Fruit fly (Drosophila melanogaster) whole organism, embryonic: ENCODE data around the gene TwdlF.

Experiments
- Aef1 ChIP-seq: fragments of 200-800 bp; sonication (Bioruptor generic); IDR thresholded peaks from 3 replicates; pipeline ENCODE4 v1.3.6; 2022; ENCODE audit warnings: missing biosample characterization, missing genetic modification characterization
- Bgb ChIP-seq: fragments of 200-800 bp; sonication (Bioruptor generic); IDR thresholded peaks from 2 replicates; pipeline ENCODE4 v1.3.6; 2022; ENCODE audit warnings: missing biosample characterization, missing genetic modification characterization; ENCODE audit not compliant: partially characterized antibody
- CG10321 ChIP-seq: fragments of 200-800 bp; sonication (Bioruptor generic); IDR thresholded peaks from 2 replicates; pipeline ENCODE4 v1.3.6; 2022; ENCODE audit warnings: missing biosample characterization, missing genetic modification characterization
- CG11456 ChIP-seq: fragments of 200-800 bp; sonication (Bioruptor generic); IDR thresholded peaks from 3 replicates; pipeline ENCODE4 v1.3.6; 2022; ENCODE audit warnings: missing biosample characterization, missing genetic modification characterization
- CG15269 ChIP-seq: fragments of 200-800 bp; sonication (Bioruptor generic); optimal IDR thresholded peaks from 2 replicates; lab custom pipeline; 2018; ENCODE audit warnings: missing biosample characterization, mild to moderate bottlenecking, missing genetic modification characterization, moderate library complexity
- CG15514 ChIP-seq: fragments of 200-800 bp; sonication (Bioruptor generic); optimal IDR thresholded peaks from 3 replicates; lab custom pipeline; 2017; ENCODE audit warnings: missing biosample characterization, missing genetic modification characterization, mild to moderate bottlenecking, moderate library complexity, missing genetic modification reagents
- CG1602 ChIP-seq: fragments of 200-800 bp; sonication (Bioruptor generic); optimal IDR thresholded peaks from 3 replicates; lab custom pipeline; 2016; ENCODE audit warnings: missing biosample characterization, missing genetic modification characterization
- CG16813 ChIP-seq: fragments of 200-800 bp; sonication (Bioruptor generic); IDR thresholded peaks from 3 replicates; pipeline ENCODE4 v1.3.6; 2022; ENCODE audit warnings: missing biosample characterization, missing genetic modification characterization; ENCODE audit not compliant: partially characterized antibody
- CG17186 ChIP-seq: fragments of 200-800 bp; sonication (Bioruptor generic); optimal IDR thresholded peaks from 3 replicates; lab custom pipeline; 2017; ENCODE audit warnings: missing biosample characterization, missing genetic modification reagents, missing genetic modification characterization
- CG17802 ChIP-seq: fragments of 200-800 bp; sonication (Bioruptor generic); optimal IDR thresholded peaks from 2 replicates; lab custom pipeline; 2018; ENCODE audit warnings: missing biosample characterization, mild to moderate bottlenecking, missing genetic modification characterization, moderate library complexity
- CG1832 ChIP-seq: fragments of 200-800 bp; sonication (Bioruptor generic); optimal IDR thresholded peaks from 2 replicates; lab custom pipeline; 2017; ENCODE audit warnings: missing biosample characterization, mild to moderate bottlenecking, missing genetic modification characterization, inconsistent platforms
- CG2120 ChIP-seq: fragments of 200-800 bp; sonication (Bioruptor generic); optimal IDR thresholded peaks from 3 replicates; lab custom pipeline; 2016; ENCODE audit warnings: missing biosample characterization, missing genetic modification characterization
- CG2202 ChIP-seq: fragments of 200-800 bp; sonication (Bioruptor generic); optimal IDR thresholded peaks from 2 replicates; lab custom pipeline; 2018; ENCODE audit warnings: missing biosample characterization, mild to moderate bottlenecking, missing genetic modification characterization
- CG30431 ChIP-seq: fragments of 200-800 bp; sonication (Bioruptor generic); optimal IDR thresholded peaks from 2 replicates; lab custom pipeline; 2017; ENCODE audit warnings: missing biosample characterization, missing genetic modification characterization
- CG31224 ChIP-seq: fragments of 200-800 bp; sonication (Bioruptor generic); IDR thresholded peaks from 2 replicates; pipeline ENCODE4 v1.3.6; 2022; ENCODE audit warnings: missing biosample characterization, missing genetic modification characterization
- CG3163 ChIP-seq: fragments of 200-800 bp; sonication (Bioruptor generic); optimal IDR thresholded peaks from 3 replicates; lab custom pipeline; 2016; ENCODE audit warnings: missing biosample characterization, missing genetic modification characterization
- CG43689 ChIP-seq: fragments of 200-800 bp; sonication (Bioruptor generic); IDR thresholded peaks from 2 replicates; pipeline ENCODE4 v1.3.6; 2022; ENCODE audit warnings: missing biosample characterization, missing genetic modification characterization
- CG7271 ChIP-seq: fragments of 200-800 bp; sonication (Bioruptor generic); optimal IDR thresholded peaks from 2 replicates; lab custom pipeline; 2018; ENCODE audit warnings: missing biosample characterization, mild to moderate bottlenecking, missing genetic modification characterization, moderate library complexity
- CG8388 ChIP-seq: fragments of 200-800 bp; sonication (Bioruptor generic); optimal IDR thresholded peaks from 2 replicates; lab custom pipeline; 2019; ENCODE audit warnings: missing biosample characterization, mild to moderate bottlenecking, missing genetic modification characterization, moderate library complexity
- CG9727 ChIP-seq: fragments of 200-800 bp; sonication (Bioruptor generic); optimal IDR thresholded peaks from 3 replicates; lab custom pipeline; 2017; ENCODE audit warnings: missing biosample characterization, mild to moderate bottlenecking, missing genetic modification characterization
- CTCF ChIP-seq: fragments of 200-800 bp; sonication (Bioruptor generic); optimal IDR thresholded peaks from 2 replicates; lab custom pipeline; 2017; ENCODE audit warnings: missing biosample characterization, mild to moderate bottlenecking, missing genetic modification characterization, moderate library complexity
- D ChIP-seq, 2 experiments: fragments of 200-800 bp in 1 of 2; fragments of >200 bp in 1 of 2; sonication (Bioruptor generic) in 1 of 2; optimal IDR thresholded peaks; 2 replicates in 1 of 2; 3 replicates in 1 of 2; lab custom pipeline; 2017; ENCODE audit warnings: mild to moderate bottlenecking in 1 of 2, missing biosample characterization in 1 of 2, missing genetic modification characterization in 1 of 2, missing genetic modification reagents in 1 of 2
- D19A ChIP-seq: fragments of 200-800 bp; optimal IDR thresholded peaks from 3 replicates; lab custom pipeline; 2019; ENCODE audit warnings: missing biosample characterization, mild to moderate bottlenecking, missing genetic modification characterization, moderate library complexity
- Fer1 ChIP-seq: fragments of 200-800 bp; sonication (Bioruptor generic); optimal IDR thresholded peaks from 2 replicates; lab custom pipeline; 2017; ENCODE audit warnings: missing biosample characterization, mild to moderate bottlenecking, missing genetic modification characterization
- Gug ChIP-seq: fragments of 200-800 bp; sonication (Bioruptor generic); IDR thresholded peaks from 4 replicates; pipeline ENCODE4 v1.3.6; 2022; ENCODE audit warnings: missing biosample characterization, missing genetic modification characterization
- Lim3 ChIP-seq: fragments of 200-800 bp; sonication (Bioruptor generic); IDR thresholded peaks from 2 replicates; pipeline ENCODE4 v1.3.6; 2022; ENCODE audit warnings: missing biosample characterization, missing genetic modification characterization
- Lpt ChIP-seq: fragments of >200 bp; optimal IDR thresholded peaks from 2 replicates; lab custom pipeline; 2018; ENCODE audit warnings: missing biosample characterization, missing genetic modification characterization
- Neu2 ChIP-seq: fragments of 200-800 bp; sonication (Bioruptor generic); optimal IDR thresholded peaks from 3 replicates; lab custom pipeline; 2016; ENCODE audit warnings: missing biosample characterization, missing genetic modification characterization, borderline replicate concordance
- Rfx ChIP-seq: fragments of 200-800 bp; sonication (Bioruptor generic); IDR thresholded peaks from 2 replicates; pipeline ENCODE4 v1.3.6; 2022; ENCODE audit warnings: missing biosample characterization, missing genetic modification characterization
- ara ChIP-seq: fragments of 200-800 bp; sonication (Bioruptor generic); IDR thresholded peaks from 2 replicates; pipeline ENCODE4 v1.3.6; 2022; ENCODE audit warnings: missing biosample characterization, missing genetic modification characterization
- bbx ChIP-seq: fragments of 200-800 bp; sonication (Bioruptor generic); IDR thresholded peaks from 2 replicates; pipeline ENCODE4 v1.3.6; 2022; ENCODE audit warnings: missing biosample characterization, missing genetic modification characterization; ENCODE audit not compliant: partially characterized antibody
- ci ChIP-seq: fragments of 200-800 bp; sonication (Bioruptor generic); IDR thresholded peaks from 3 replicates; pipeline ENCODE4 v1.3.6; 2022; ENCODE audit warnings: missing biosample characterization, missing genetic modification characterization
- dan ChIP-seq: fragments of 200-800 bp; sonication (Bioruptor generic); IDR thresholded peaks from 2 replicates; pipeline ENCODE4 v1.3.6; 2022; ENCODE audit warnings: missing biosample characterization, missing genetic modification characterization
- dati ChIP-seq: fragments of 200-800 bp; sonication (Bioruptor generic); IDR thresholded peaks from 2 replicates; pipeline ENCODE4 v1.3.6; 2022; ENCODE audit warnings: missing biosample characterization, missing genetic modification characterization
- eve ChIP-seq, 2 experiments: fragments of >200 bp; optimal IDR thresholded peaks; 2 replicates each; lab custom pipeline; 2017; ENCODE audit warnings: missing biosample characterization in 2 of 2, missing genetic modification characterization in 2 of 2
- fd102C ChIP-seq: fragments of 200-800 bp; sonication (Bioruptor generic); optimal IDR thresholded peaks from 2 replicates; lab custom pipeline; 2018; ENCODE audit warnings: missing biosample characterization, mild to moderate bottlenecking, missing genetic modification characterization, moderate library complexity
- gce ChIP-seq: fragments of 200-800 bp; sonication (Bioruptor generic); IDR thresholded peaks from 3 replicates; pipeline ENCODE4 v1.3.6; 2022; ENCODE audit warnings: missing biosample characterization, missing genetic modification characterization
- ken ChIP-seq: fragments of 200-800 bp; sonication (Bioruptor generic); IDR thresholded peaks from 3 replicates; pipeline ENCODE4 v1.3.6; 2022; ENCODE audit warnings: missing biosample characterization, missing genetic modification characterization
- knrl ChIP-seq: fragments of 200-800 bp; sonication (Bioruptor generic); IDR thresholded peaks from 3 replicates; pipeline ENCODE4 v1.3.6; 2022; ENCODE audit warnings: missing biosample characterization, missing genetic modification characterization; ENCODE audit not compliant: partially characterized antibody
- nerfin-1 ChIP-seq: fragments of 200-800 bp; sonication (Bioruptor generic); optimal IDR thresholded peaks from 3 replicates; lab custom pipeline; 2019; ENCODE audit warnings: missing biosample characterization, mild to moderate bottlenecking, missing genetic modification characterization, moderate library complexity
- pfk ChIP-seq: fragments of 200-800 bp; sonication (Bioruptor generic); optimal IDR thresholded peaks from 2 replicates; lab custom pipeline; 2018; ENCODE audit warnings: missing biosample characterization, mild to moderate bottlenecking, missing genetic modification characterization, moderate library complexity
- phol ChIP-seq: fragments of 200-800 bp; sonication (Bioruptor generic); optimal IDR thresholded peaks from 3 replicates; lab custom pipeline; 2018; ENCODE audit warnings: missing biosample characterization, mild to moderate bottlenecking, missing genetic modification characterization, moderate library complexity
- ro ChIP-seq: fragments of 200-800 bp; sonication (Bioruptor generic); IDR thresholded peaks from 2 replicates; pipeline ENCODE4 v1.3.6; 2022; ENCODE audit warnings: missing biosample characterization, missing genetic modification characterization
- run ChIP-seq: fragments of 200-800 bp; sonication (Bioruptor generic); optimal IDR thresholded peaks from 3 replicates; lab custom pipeline; 2018; ENCODE audit warnings: missing biosample characterization, mild to moderate bottlenecking, missing genetic modification characterization
- seq ChIP-seq: fragments of 200-800 bp; sonication (Bioruptor generic); IDR thresholded peaks from 2 replicates; pipeline ENCODE4 v1.3.6; 2022; ENCODE audit warnings: missing biosample characterization, missing genetic modification characterization
- so ChIP-seq: fragments of 200-800 bp; sonication (Bioruptor generic); IDR thresholded peaks from 3 replicates; pipeline ENCODE4 v1.3.6; 2022; ENCODE audit warnings: missing biosample characterization, missing genetic modification characterization
- sob ChIP-seq: fragments of 200-800 bp; sonication (Bioruptor generic); IDR thresholded peaks from 2 replicates; pipeline ENCODE4 v1.3.6; 2022; ENCODE audit warnings: missing biosample characterization, missing genetic modification characterization
- tna ChIP-seq: fragments of 200-800 bp; sonication (Bioruptor generic); IDR thresholded peaks from 2 replicates; pipeline ENCODE4 v1.3.6; 2022; ENCODE audit warnings: missing biosample characterization, missing genetic modification characterization; ENCODE audit not compliant: partially characterized antibody
- vfl ChIP-seq: fragments of 200-800 bp; sonication (Bioruptor generic); optimal IDR thresholded peaks from 2 replicates; lab custom pipeline; 2016; ENCODE audit warnings: missing biosample characterization, missing genetic modification characterization

TwdlF gene

DNA sequence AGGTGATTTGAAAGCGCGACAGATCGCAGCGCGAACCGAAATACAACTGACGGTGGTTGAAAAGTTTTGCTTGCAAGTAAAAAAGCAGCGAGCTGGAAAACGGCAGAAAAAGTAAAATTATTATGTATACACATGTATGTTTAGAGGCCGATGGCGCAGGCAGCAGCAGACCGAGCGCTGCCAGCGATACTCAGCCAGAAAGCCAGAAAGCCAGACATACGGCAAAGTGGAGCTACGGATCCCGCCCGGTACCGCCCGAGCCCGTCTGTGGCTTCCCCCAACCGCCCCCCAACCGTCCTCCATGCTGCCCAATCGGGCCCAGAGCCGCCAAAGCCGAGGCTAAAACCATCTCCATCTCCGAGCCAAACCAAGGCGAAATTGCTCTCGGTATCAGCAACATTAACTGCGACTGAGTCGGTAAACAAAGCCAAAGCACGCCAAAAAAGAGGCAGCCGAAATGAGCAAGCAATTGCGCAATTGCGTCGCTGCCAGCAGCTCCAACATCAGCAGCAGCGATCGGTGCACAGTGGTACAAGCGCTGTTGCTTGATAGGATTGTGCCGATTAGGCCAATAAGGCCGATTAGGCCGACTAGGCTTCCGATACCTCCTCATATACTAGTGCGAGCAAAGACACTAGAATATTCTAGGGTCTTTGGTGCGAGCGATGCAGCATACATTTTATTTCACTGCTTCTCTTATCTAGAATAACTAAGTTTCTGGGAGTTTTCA, 31.4 kb upstream of the TwdlF start, which contains the start of gene CG14636 (continued):
- TF ChIP-seq CG15514 (GFP tag; lab: Kevin White, UChicago) (peak; percentile 73), CG30431 (GFP tag; lab: Kevin White, UChicago) (peak; percentile 20), sob (peak; percentile 84), CG7271 (tag; lab: Kevin White, UChicago) (no peak), CG2202 (tag; lab: Kevin White, UChicago) (no peak), CG3163 (GFP tag; lab: Kevin White, UChicago) (no peak), CG8388 (peak; percentile 21), Neu2 (peak; percentile 4), pfk (GFP tag; lab: Kevin White, UChicago) (no peak), CG9727 (peak; percentile 39), CG17802 (tag; lab: Kevin White, UChicago) (no peak), Gug (GFP tag; lab: Robert Waterston, UW) (peak; percentile 63; the same call in 2 of the 4 replicates), tna (GFP tag; lab: Robert Waterston, UW) (no peak), Lim3 (GFP tag; lab: Robert Waterston, UW) (no peak), Bgb (GFP tag; lab: Robert Waterston, UW) (peak; percentile 58; the same call in 1 of the 2 replicates), vfl (GFP tag; lab: Kevin White, UChicago) (no peak), Rfx (GFP tag; lab: Robert Waterston, UW) (peak; percentile 87), Aef1 (GFP tag; lab: Robert Waterston, UW) (peak; percentile 53; the same call in 2 of the 3 replicates), seq (peak; percentile 78; the same call in 1 of the 2 replicates), ara (GFP tag; lab: Robert Waterston, UW) (no peak), CTCF (peak; percentile 12), dati (GFP tag; lab: Robert Waterston, UW) (no peak), CG43689 (no peak), CG17186 (GFP tag; lab: Kevin White, UChicago) (no peak), D19A (tag; lab: Kevin White, UChicago) (peak; percentile 33), D (optimal IDR thresholded peaks at IDR 0.05; lab: Kevin White, UChicago) (no peak), D (GFP tag; optimal IDR thresholded peaks at IDR 0.05; lab: Kevin White, UChicago) (no peak), CG16813 (no peak), fd102C (no peak), ro (GFP tag; lab: Robert Waterston, UW) (peak; percentile 47; the same call in 1 of the 2 replicates), Lpt (GFP tag; lab: Kevin White, UChicago) (no peak), gce (peak; percentile 13; the same call in 1 of the 3 replicates), phol (tag; lab: Kevin White, UChicago) (peak; percentile 58), CG1832 (GFP tag; lab: Kevin White, UChicago) (no peak), bbx (GFP tag; lab: Robert Waterston, UW) (peak; percentile 30; the same call in 1 of the 2 replicates), knrl (GFP tag; lab: Robert Waterston, UW) (peak; percentile 41; the same call in 2 of the 3 replicates), eve (GFP tag; optimal IDR thresholded peaks at IDR 0.05; lab: Kevin White, UChicago) (no peak), ci (GFP tag; lab: Robert Waterston, UW) (peak; percentile 50; the same call in 1 of the 3 replicates), nerfin-1 (peak; percentile 21), ken (GFP tag; lab: Robert Waterston, UW) (no peak), Fer1 (peak; percentile 84), run (peak; percentile 34), CG1602 (peak; percentile 46), CG2120 (GFP tag; lab: Kevin White, UChicago) (peak; percentile 77), so (GFP tag; lab: Robert Waterston, UW) (peak; percentile 81; the same call in 2 of the 3 replicates), CG31224 (GFP tag; lab: Robert Waterston, UW) (peak; percentile 69; the same call in 1 of the 2 replicates), CG15269 (peak; percentile 83), CG11456 (GFP tag; lab: Robert Waterston, UW) (peak; percentile 72; the same call in 2 of the 3 replicates), CG10321 (GFP tag; lab: Robert Waterston, UW) (no peak), dan (GFP tag; lab: Robert Waterston, UW) (no peak)
